Fruit fly (Drosophila melanogaster) whole organism, embryonic: ENCODE results near the gene Fam92.
A peak's percentile ranks its signal among the peaks of the same experiment; 100 is the strongest.

Experiments
- ATbp ChIP-seq: fragments of 200-800 bp; sonication (Bioruptor generic); optimal IDR thresholded peaks from 2 replicates; lab custom pipeline; 2017; ENCODE audit warnings: missing biosample characterization, mild to moderate bottlenecking, missing genetic modification characterization, missing genetic modification reagents
- Aef1 ChIP-seq: fragments of 200-800 bp; sonication (Bioruptor generic); IDR thresholded peaks from 3 replicates; pipeline ENCODE4 v1.3.6; 2022; ENCODE audit warnings: missing biosample characterization, missing genetic modification characterization
- Atf6 ChIP-seq: fragments of 200-800 bp; sonication (Bioruptor generic); IDR thresholded peaks from 2 replicates; pipeline ENCODE4 v1.3.6; 2022; ENCODE audit warnings: missing biosample characterization, missing genetic modification characterization
- CG10462 ChIP-seq: fragments of 200-800 bp; sonication (Bioruptor generic); optimal IDR thresholded peaks from 2 replicates; lab custom pipeline; 2016; ENCODE audit warnings: missing biosample characterization, missing genetic modification characterization
- CG10565 ChIP-seq: fragments of 200-800 bp; sonication (Bioruptor generic); optimal IDR thresholded peaks from 3 replicates; lab custom pipeline; 2016; ENCODE audit warnings: missing biosample characterization, mild to moderate bottlenecking, missing genetic modification characterization
- CG11504 ChIP-seq: fragments of 200-800 bp; sonication (Bioruptor generic); optimal IDR thresholded peaks from 3 replicates; lab custom pipeline; 2019; ENCODE audit warnings: missing biosample characterization, mild to moderate bottlenecking, missing genetic modification characterization, moderate library complexity
- CG11695 ChIP-seq: fragments of 200-800 bp; sonication (Bioruptor generic); IDR thresholded peaks from 3 replicates; pipeline ENCODE4 v1.3.6; 2022; ENCODE audit warnings: missing biosample characterization, missing genetic modification characterization
- CG12071 ChIP-seq: fragments of 200-800 bp; sonication (Bioruptor generic); optimal IDR thresholded peaks from 3 replicates; lab custom pipeline; 2018; ENCODE audit warnings: missing biosample characterization, mild to moderate bottlenecking, missing genetic modification characterization
- CG12104 ChIP-seq: fragments of 200-800 bp; sonication (Bioruptor generic); optimal IDR thresholded peaks from 3 replicates; lab custom pipeline; 2016; ENCODE audit warnings: missing biosample characterization, missing genetic modification characterization
- CG12659 ChIP-seq: fragments of 200-800 bp; sonication (Bioruptor generic); optimal IDR thresholded peaks from 3 replicates; lab custom pipeline; 2017; ENCODE audit warnings: mild to moderate bottlenecking, missing biosample characterization, missing genetic modification reagents, missing genetic modification characterization
- CG14050 ChIP-seq: fragments of 200-800 bp; sonication (Bioruptor generic); IDR thresholded peaks from 3 replicates; pipeline ENCODE4 v1.3.6; 2022; ENCODE audit warnings: missing biosample characterization, missing genetic modification characterization
- CG15269 ChIP-seq: fragments of 200-800 bp; sonication (Bioruptor generic); optimal IDR thresholded peaks from 2 replicates; lab custom pipeline; 2018; ENCODE audit warnings: missing biosample characterization, mild to moderate bottlenecking, missing genetic modification characterization, moderate library complexity
- CG1602 ChIP-seq: fragments of 200-800 bp; sonication (Bioruptor generic); optimal IDR thresholded peaks from 3 replicates; lab custom pipeline; 2016; ENCODE audit warnings: missing biosample characterization, missing genetic modification characterization
- CG17568 ChIP-seq: fragments of 200-800 bp; sonication (Bioruptor generic); optimal IDR thresholded peaks from 2 replicates; lab custom pipeline; 2018; ENCODE audit warnings: missing biosample characterization, mild to moderate bottlenecking, missing genetic modification characterization, moderate library complexity
- CG18764 ChIP-seq: fragments of 200-800 bp; sonication (Bioruptor generic); optimal IDR thresholded peaks from 3 replicates; lab custom pipeline; 2016; ENCODE audit warnings: missing biosample characterization, missing genetic modification characterization
- CG30431 ChIP-seq: fragments of 200-800 bp; sonication (Bioruptor generic); optimal IDR thresholded peaks from 2 replicates; lab custom pipeline; 2017; ENCODE audit warnings: missing biosample characterization, missing genetic modification characterization
- CG32772 ChIP-seq: fragments of 200-800 bp; sonication (Bioruptor generic); IDR thresholded peaks from 2 replicates; pipeline ENCODE4 v1.3.6; 2022; ENCODE audit warnings: missing biosample characterization, missing genetic modification characterization
- CG34224 ChIP-seq: fragments of 200-800 bp; sonication (Bioruptor generic); IDR thresholded peaks from 3 replicates; pipeline ENCODE4 v1.3.6; 2022; ENCODE audit warnings: missing biosample characterization, missing genetic modification characterization; ENCODE audit not compliant: partially characterized antibody
- CG5180 ChIP-seq: fragments of 200-800 bp; sonication (Bioruptor generic); optimal IDR thresholded peaks from 3 replicates; lab custom pipeline; 2017; ENCODE audit warnings: missing biosample characterization, missing genetic modification characterization, mild to moderate bottlenecking, moderate library complexity, missing genetic modification reagents
- CG5245 ChIP-seq: fragments of 200-800 bp; sonication (Bioruptor generic); optimal IDR thresholded peaks from 3 replicates; lab custom pipeline; 2016; ENCODE audit warnings: missing biosample characterization, missing genetic modification characterization
- Dbx ChIP-seq: fragments of 200-800 bp; sonication (Bioruptor generic); IDR thresholded peaks from 3 replicates; pipeline ENCODE4 v1.3.6; 2022; ENCODE audit warnings: missing biosample characterization, missing genetic modification characterization
- Dek ChIP-seq: fragments of 200-800 bp; sonication (Bioruptor generic); optimal IDR thresholded peaks from 3 replicates; lab custom pipeline; 2019; ENCODE audit warnings: missing biosample characterization, mild to moderate bottlenecking, missing genetic modification characterization, moderate library complexity
- Eip74EF ChIP-seq, 2 experiments: fragments of 200-800 bp in 1 of 2; fragments of >200 bp in 1 of 2; sonication (Bioruptor generic) in 1 of 2; optimal IDR thresholded peaks; 2 replicates each; lab custom pipeline; 2017 to 2019; ENCODE audit warnings: missing biosample characterization in 2 of 2, missing genetic modification characterization in 2 of 2, mild to moderate bottlenecking in 1 of 2, moderate library complexity in 1 of 2
- HLH3B ChIP-seq: fragments of 200-800 bp; sonication (Bioruptor generic); IDR thresholded peaks from 2 replicates; pipeline ENCODE4 v1.3.6; 2022; ENCODE audit warnings: missing biosample characterization, missing genetic modification characterization
- Hand ChIP-seq: fragments of 200-800 bp; sonication (Bioruptor generic); optimal IDR thresholded peaks from 2 replicates; lab custom pipeline; 2017; ENCODE audit warnings: mild to moderate bottlenecking, missing biosample characterization, missing genetic modification reagents, missing genetic modification characterization
- Lhr ChIP-seq: fragments of 200-800 bp; sonication (Bioruptor generic); optimal IDR thresholded peaks from 3 replicates; lab custom pipeline; 2017; ENCODE audit warnings: mild to moderate bottlenecking, missing biosample characterization, missing genetic modification reagents, missing genetic modification characterization
- MBD-R2 ChIP-seq: fragments of 200-800 bp; sonication (Bioruptor generic); IDR thresholded peaks from 2 replicates; pipeline ENCODE4 v1.3.6; 2022; ENCODE audit warnings: missing biosample characterization, missing genetic modification characterization
- Ravus ChIP-seq: fragments of 200-800 bp; sonication (Bioruptor generic); IDR thresholded peaks from 2 replicates; pipeline ENCODE4 v1.3.6; 2022; ENCODE audit warnings: missing biosample characterization, missing genetic modification characterization
- Rfx ChIP-seq: fragments of 200-800 bp; sonication (Bioruptor generic); IDR thresholded peaks from 2 replicates; pipeline ENCODE4 v1.3.6; 2022; ENCODE audit warnings: missing biosample characterization, missing genetic modification characterization
- Scr ChIP-seq: fragments of 200-800 bp; sonication (Bioruptor generic); IDR thresholded peaks from 2 replicates; pipeline ENCODE4 v1.3.6; 2022; ENCODE audit warnings: missing biosample characterization, missing genetic modification characterization; ENCODE audit not compliant: partially characterized antibody
- TFAM ChIP-seq: fragments of 200-800 bp; sonication (Bioruptor generic); optimal IDR thresholded peaks from 2 replicates; lab custom pipeline; 2017; ENCODE audit warnings: missing biosample characterization, missing genetic modification characterization, inconsistent platforms
- bcd ChIP-seq: fragments of 200-800 bp; sonication (Bioruptor generic); optimal IDR thresholded peaks from 2 replicates; lab custom pipeline; 2017; ENCODE audit warnings: missing biosample characterization, mild to moderate bottlenecking, missing genetic modification characterization
- bigmax ChIP-seq: fragments of 200-800 bp; sonication (Bioruptor generic); optimal IDR thresholded peaks from 2 replicates; lab custom pipeline; 2018; ENCODE audit warnings: missing biosample characterization, mild to moderate bottlenecking, missing genetic modification characterization
- caup ChIP-seq: fragments of 200-800 bp; sonication (Bioruptor generic); optimal IDR thresholded peaks from 3 replicates; lab custom pipeline; 2017; ENCODE audit warnings: missing biosample characterization, mild to moderate bottlenecking, missing genetic modification characterization, moderate library complexity; ENCODE audit not compliant: severe bottlenecking
- fd102C ChIP-seq: fragments of 200-800 bp; sonication (Bioruptor generic); optimal IDR thresholded peaks from 2 replicates; lab custom pipeline; 2018; ENCODE audit warnings: missing biosample characterization, mild to moderate bottlenecking, missing genetic modification characterization, moderate library complexity
- ftz-f1 ChIP-seq: fragments of 200-800 bp; sonication (Bioruptor generic); optimal IDR thresholded peaks from 2 replicates; lab custom pipeline; 2016; ENCODE audit warnings: missing biosample characterization, missing genetic modification characterization
- ham ChIP-seq: fragments of 200-800 bp; sonication (Bioruptor generic); IDR thresholded peaks from 2 replicates; pipeline ENCODE4 v1.3.6; 2022; ENCODE audit warnings: missing biosample characterization, missing genetic modification characterization
- nau ChIP-seq: fragments of 200-800 bp; sonication (Bioruptor generic); optimal IDR thresholded peaks from 3 replicates; lab custom pipeline; 2017; ENCODE audit warnings: missing biosample characterization, mild to moderate bottlenecking, missing genetic modification characterization, missing genetic modification reagents
- org-1 ChIP-seq: fragments of 200-800 bp; sonication (Bioruptor generic); optimal IDR thresholded peaks from 2 replicates; lab custom pipeline; 2017; ENCODE audit warnings: missing biosample characterization, missing genetic modification characterization
- prd ChIP-seq, 3 experiments: fragments of >200 bp in 2 of 3; fragments of 200-800 bp in 1 of 3; sonication (Bioruptor generic) in 1 of 3; optimal IDR thresholded peaks in 2 of 3; IDR thresholded peaks in 1 of 3; 2 replicates in 2 of 3; 3 replicates in 1 of 3; pipeline versions ENCODE4 v1.3.6 to Lab custom; 2017 to 2022; ENCODE audit warnings: missing biosample characterization in 1 of 3, missing genetic modification characterization in 1 of 3
- sisA ChIP-seq: fragments of 200-800 bp; sonication (Bioruptor generic); IDR thresholded peaks from 2 replicates; pipeline ENCODE4 v1.3.6; 2022; ENCODE audit warnings: missing biosample characterization, missing genetic modification characterization
- sob ChIP-seq: fragments of 200-800 bp; sonication (Bioruptor generic); IDR thresholded peaks from 2 replicates; pipeline ENCODE4 v1.3.6; 2022; ENCODE audit warnings: missing biosample characterization, missing genetic modification characterization
- tio ChIP-seq: fragments of 200-800 bp; sonication (Bioruptor generic); optimal IDR thresholded peaks from 2 replicates; lab custom pipeline; 2017; ENCODE audit warnings: missing biosample characterization, missing genetic modification characterization, inconsistent platforms
- trem ChIP-seq: fragments of 200-800 bp; optimal IDR thresholded peaks from 3 replicates; lab custom pipeline; 2019; ENCODE audit warnings: missing biosample characterization, mild to moderate bottlenecking, missing genetic modification characterization, moderate library complexity
- twi ChIP-seq: fragments of 200-800 bp; optimal IDR thresholded peaks from 2 replicates; lab custom pipeline; 2019; ENCODE audit warnings: missing biosample characterization, mild to moderate bottlenecking, missing genetic modification characterization, moderate library complexity
- vnd ChIP-seq: fragments of 200-800 bp; sonication (Bioruptor generic); IDR thresholded peaks from 3 replicates; pipeline ENCODE4 v1.3.6; 2022; ENCODE audit warnings: missing biosample characterization, missing genetic modification characterization; ENCODE audit not compliant: partially characterized antibody
- zfh2 ChIP-seq: fragments of 200-800 bp; sonication (Bioruptor generic); optimal IDR thresholded peaks from 2 replicates; lab custom pipeline; 2016; ENCODE audit warnings: missing biosample characterization, missing genetic modification characterization

Fam92 gene

dm6 chr2L:12433712-12434534, 9.2 kb downstream of the Fam92 start, which contains the start of gene eRF3 (continued):
- TF ChIP-seq caup (GFP tag; lab: Kevin White, UChicago) (peak; percentile 48), ftz-f1 (GFP tag; lab: Kevin White, UChicago) (no peak), fd102C (no peak), nau (no peak), Dbx (GFP tag; lab: Robert Waterston, UW) (peak; percentile 74; the same call in 2 of the 3 replicates), CG5180 (GFP tag; lab: Kevin White, UChicago) (peak; percentile 31), trem (tag; lab: Kevin White, UChicago) (peak; percentile 67), CG11695 (GFP tag; lab: Robert Waterston, UW) (peak; percentile 62; the same call in 2 of the 3 replicates), CG11504 (tag; lab: Kevin White, UChicago) (peak; percentile 88), Dek (tag; lab: Kevin White, UChicago) (peak; percentile 85), CG10462 (peak; percentile 0), CG10565 (no peak), CG14050 (GFP tag; lab: Robert Waterston, UW) (no peak; the same call in 2 of the 3 replicates), Rfx (GFP tag; lab: Robert Waterston, UW) (peak; percentile 81), zfh2 (GFP tag; lab: Kevin White, UChicago) (peak; percentile 30), HLH3B (GFP tag; lab: Robert Waterston, UW) (peak; percentile 72), Atf6 (GFP tag; lab: Robert Waterston, UW) (peak; percentile 75), TFAM (no peak), Hand (GFP tag; lab: Kevin White, UChicago) (peak; percentile 18), CG34224 (GFP tag; lab: Robert Waterston, UW) (peak; percentile 24; the same call in 1 of the 3 replicates), sob (GFP tag; lab: Robert Waterston, UW) (peak; percentile 68; the same call in 1 of the 2 replicates), tio (GFP tag; lab: Kevin White, UChicago) (peak; percentile 80), bigmax (peak; percentile 91), CG30431 (GFP tag; lab: Kevin White, UChicago) (peak; percentile 53), Eip74EF (GFP tag; optimal IDR thresholded peaks at IDR 0.05; lab: Kevin White, UChicago) (peak in 1 of 2 experiments; percentile 3), ATbp (GFP tag; lab: Kevin White, UChicago) (peak; percentile 33), twi (tag; lab: Kevin White, UChicago) (peak; percentile 75), CG17568 (GFP tag; lab: Kevin White, UChicago) (no peak), Aef1 (peak; percentile 67), vnd (GFP tag; lab: Robert Waterston, UW) (0 out of 3 replicates have a peak, but pooled peaks have one; percentile 43), CG32772 (GFP tag; lab: Robert Waterston, UW) (peak; percentile 79), CG12104 (peak; percentile 85), ham (GFP tag; lab: Robert Waterston, UW) (0 out of 2 replicates have a peak, but pooled peaks have one; percentile 25), Ravus (peak; percentile 27), Lhr (GFP tag; lab: Kevin White, UChicago) (no peak), Scr (GFP tag; lab: Robert Waterston, UW) (peak; percentile 55), CG12071 (GFP tag; lab: Kevin White, UChicago) (no peak), CG18764 (peak; percentile 97), CG15269 (tag; lab: Kevin White, UChicago) (peak; percentile 87), CG5245 (peak; percentile 9), bcd (peak; percentile 63), MBD-R2 (0 out of 2 replicates have a peak, but pooled peaks have one; percentile 30), prd (optimal IDR thresholded peaks at IDR 0.05; lab: Kevin White, UChicago) (no peak), prd (GFP tag; IDR thresholded peaks at IDR 0.05; lab: Robert Waterston, UW) (peak; percentile 83), org-1 (GFP tag; lab: Kevin White, UChicago) (no peak), CG12659 (peak; percentile 72), CG1602 (GFP tag; lab: Kevin White, UChicago) (peak; percentile 76), sisA (peak; percentile 77)
